Fruit fly (Drosophila melanogaster) whole organism, embryonic: ENCODE results near the gene CG10341.

Experiments
- Atf-2 ChIP-seq: fragments of 200-800 bp; sonication (Bioruptor generic); optimal IDR thresholded peaks from 2 replicates; lab custom pipeline; 2016; ENCODE audit warnings: missing biosample characterization, missing genetic modification characterization
- Awh ChIP-seq: fragments of 200-800 bp; sonication (Bioruptor generic); IDR thresholded peaks from 2 replicates; pipeline ENCODE4, ENCODE4 v1.3.6; 2022; ENCODE audit warnings: missing biosample characterization, missing genetic modification characterization
- CG1024 ChIP-seq: fragments of 200-800 bp; sonication (Bioruptor generic); IDR thresholded peaks from 2 replicates; pipeline ENCODE4 v1.3.6; 2022; ENCODE audit warnings: missing biosample characterization, missing genetic modification characterization
- CG10654 ChIP-seq: fragments of 200-800 bp; sonication (Bioruptor generic); optimal IDR thresholded peaks from 2 replicates; lab custom pipeline; 2016; ENCODE audit warnings: missing biosample characterization, missing genetic modification characterization
- CG12744 ChIP-seq: fragments of 200-800 bp; sonication (Bioruptor generic); optimal IDR thresholded peaks from 2 replicates; lab custom pipeline; 2016; ENCODE audit warnings: missing biosample characterization, missing genetic modification characterization
- CG13123 ChIP-seq: fragments of 200-800 bp; sonication (Bioruptor generic); optimal IDR thresholded peaks from 2 replicates; lab custom pipeline; 2016; ENCODE audit warnings: missing biosample characterization, missing genetic modification characterization
- CG13287 ChIP-seq: fragments of 200-800 bp; sonication (Bioruptor generic); IDR thresholded peaks from 2 replicates; pipeline ENCODE4 v1.3.6; 2022; ENCODE audit warnings: missing biosample characterization, missing genetic modification characterization; ENCODE audit not compliant: partially characterized antibody
- CG13894 ChIP-seq: fragments of 200-800 bp; sonication (Bioruptor generic); optimal IDR thresholded peaks from 3 replicates; lab custom pipeline; 2018; ENCODE audit warnings: missing biosample characterization, mild to moderate bottlenecking, missing genetic modification characterization, moderate library complexity
- CG15601 ChIP-seq: fragments of 200-800 bp; sonication (Bioruptor generic); optimal IDR thresholded peaks from 3 replicates; lab custom pipeline; 2019; ENCODE audit warnings: missing biosample characterization, mild to moderate bottlenecking, missing genetic modification characterization, moderate library complexity
- CG15696 ChIP-seq: fragments of 200-800 bp; sonication (Bioruptor generic); optimal IDR thresholded peaks from 2 replicates; lab custom pipeline; 2019; ENCODE audit warnings: missing biosample characterization, mild to moderate bottlenecking, missing genetic modification characterization, moderate library complexity
- CG1647 ChIP-seq: fragments of 200-800 bp; sonication (Bioruptor generic); optimal IDR thresholded peaks from 3 replicates; lab custom pipeline; 2016; ENCODE audit warnings: missing biosample characterization, missing genetic modification characterization
- CG17361 ChIP-seq: fragments of 200-800 bp; sonication (Bioruptor generic); IDR thresholded peaks from 3 replicates; pipeline ENCODE4 v1.3.6; 2022; ENCODE audit warnings: missing biosample characterization, missing genetic modification characterization
- CG17829 ChIP-seq: fragments of 200-800 bp; optimal IDR thresholded peaks from 2 replicates; lab custom pipeline; 2019; ENCODE audit warnings: missing biosample characterization, mild to moderate bottlenecking, missing genetic modification characterization, moderate library complexity
- CG1792 ChIP-seq: fragments of 200-800 bp; sonication (Bioruptor generic); optimal IDR thresholded peaks from 2 replicates; lab custom pipeline; 2016; ENCODE audit warnings: missing biosample characterization, missing genetic modification characterization
- CG31365 ChIP-seq: fragments of 200-800 bp; sonication (Bioruptor generic); optimal IDR thresholded peaks from 2 replicates; lab custom pipeline; 2018; ENCODE audit warnings: missing biosample characterization, mild to moderate bottlenecking, missing genetic modification characterization
- CG3163 ChIP-seq: fragments of 200-800 bp; sonication (Bioruptor generic); optimal IDR thresholded peaks from 3 replicates; lab custom pipeline; 2016; ENCODE audit warnings: missing biosample characterization, missing genetic modification characterization
- CG3281 ChIP-seq: fragments of 200-800 bp; sonication (Bioruptor generic); optimal IDR thresholded peaks from 3 replicates; lab custom pipeline; 2017; ENCODE audit warnings: missing biosample characterization, mild to moderate bottlenecking, missing genetic modification characterization
- CG3407 ChIP-seq: fragments of 200-800 bp; sonication (Bioruptor generic); optimal IDR thresholded peaks from 2 replicates; lab custom pipeline; 2018; ENCODE audit warnings: missing biosample characterization, mild to moderate bottlenecking, missing genetic modification characterization
- CG34376 ChIP-seq: fragments of 200-800 bp; sonication (Bioruptor generic); optimal IDR thresholded peaks from 2 replicates; lab custom pipeline; 2018; ENCODE audit warnings: missing biosample characterization, mild to moderate bottlenecking, missing genetic modification characterization
- CG4730 ChIP-seq: fragments of 200-800 bp; sonication (Bioruptor generic); IDR thresholded peaks from 2 replicates; pipeline ENCODE4 v1.3.6; 2022; ENCODE audit warnings: missing biosample characterization, missing genetic modification characterization
- CG5953 ChIP-seq: fragments of 200-800 bp; sonication (Bioruptor generic); IDR thresholded peaks from 2 replicates; pipeline ENCODE4 v1.3.6; 2022; ENCODE audit warnings: missing biosample characterization, missing genetic modification characterization
- CG6791 ChIP-seq: fragments of 200-800 bp; sonication (Bioruptor generic); IDR thresholded peaks from 3 replicates; pipeline ENCODE4 v1.3.6; 2022; ENCODE audit warnings: missing biosample characterization, missing genetic modification characterization; ENCODE audit not compliant: partially characterized antibody
- CG6813 ChIP-seq: fragments of 200-800 bp; sonication (Bioruptor generic); optimal IDR thresholded peaks from 2 replicates; lab custom pipeline; 2017; ENCODE audit warnings: missing biosample characterization, missing genetic modification characterization, mild to moderate bottlenecking, moderate library complexity, missing genetic modification reagents
- CG8944 ChIP-seq: fragments of 200-800 bp; sonication (Bioruptor generic); optimal IDR thresholded peaks from 3 replicates; lab custom pipeline; 2016; ENCODE audit warnings: missing biosample characterization, missing genetic modification characterization
- Chrac-16 ChIP-seq: fragments of 200-800 bp; sonication (Bioruptor generic); optimal IDR thresholded peaks from 3 replicates; lab custom pipeline; 2016; ENCODE audit warnings: missing biosample characterization, missing genetic modification characterization
- D19B ChIP-seq: fragments of 200-800 bp; sonication (Bioruptor generic); optimal IDR thresholded peaks from 2 replicates; lab custom pipeline; 2017; ENCODE audit warnings: missing biosample characterization, mild to moderate bottlenecking, missing genetic modification characterization
- Dbx ChIP-seq: fragments of 200-800 bp; sonication (Bioruptor generic); IDR thresholded peaks from 3 replicates; pipeline ENCODE4 v1.3.6; 2022; ENCODE audit warnings: missing biosample characterization, missing genetic modification characterization
- Dll ChIP-seq: fragments of 200-800 bp; sonication (Bioruptor generic); IDR thresholded peaks from 4 replicates; pipeline ENCODE4 v1.3.6; 2022; ENCODE audit warnings: missing biosample characterization, missing genetic modification characterization; ENCODE audit not compliant: partially characterized antibody
- Elba2 ChIP-seq: fragments of 200-800 bp; sonication (Bioruptor generic); optimal IDR thresholded peaks from 3 replicates; lab custom pipeline; 2016; ENCODE audit warnings: missing biosample characterization, missing genetic modification characterization
- HmgD ChIP-seq: fragments of 200-800 bp; sonication (Bioruptor generic); optimal IDR thresholded peaks from 3 replicates; lab custom pipeline; 2016; ENCODE audit warnings: missing biosample characterization, missing genetic modification characterization
- Hr78 ChIP-seq, 2 experiments: fragments of 200-800 bp in 1 of 2; fragments of >200 bp in 1 of 2; sonication (Bioruptor generic) in 1 of 2; optimal IDR thresholded peaks; 2 replicates each; lab custom pipeline; 2017 to 2019; ENCODE audit warnings: missing biosample characterization in 2 of 2, missing genetic modification characterization in 2 of 2, mild to moderate bottlenecking in 1 of 2, moderate library complexity in 1 of 2
- Rx ChIP-seq: fragments of 200-800 bp; sonication (Bioruptor generic); IDR thresholded peaks from 2 replicates; pipeline ENCODE4 v1.3.6; 2022; ENCODE audit warnings: missing biosample characterization, missing genetic modification characterization
- TFAM ChIP-seq: fragments of 200-800 bp; sonication (Bioruptor generic); optimal IDR thresholded peaks from 2 replicates; lab custom pipeline; 2017; ENCODE audit warnings: missing biosample characterization, missing genetic modification characterization, inconsistent platforms
- bcd ChIP-seq: fragments of 200-800 bp; sonication (Bioruptor generic); optimal IDR thresholded peaks from 2 replicates; lab custom pipeline; 2017; ENCODE audit warnings: missing biosample characterization, mild to moderate bottlenecking, missing genetic modification characterization
- bowl ChIP-seq: fragments of 200-800 bp; sonication (Bioruptor generic); IDR thresholded peaks from 2 replicates; pipeline ENCODE4 v1.3.6; 2022; ENCODE audit warnings: missing biosample characterization, missing genetic modification characterization
- crol ChIP-seq: fragments of 200-800 bp; sonication (Bioruptor generic); IDR thresholded peaks from 2 replicates; pipeline ENCODE4 v1.3.6; 2022; ENCODE audit warnings: missing biosample characterization, missing genetic modification characterization
- fd102C ChIP-seq: fragments of 200-800 bp; sonication (Bioruptor generic); optimal IDR thresholded peaks from 2 replicates; lab custom pipeline; 2018; ENCODE audit warnings: missing biosample characterization, mild to moderate bottlenecking, missing genetic modification characterization, moderate library complexity
- kni ChIP-seq: fragments of 200-800 bp; sonication (Bioruptor generic); optimal IDR thresholded peaks from 3 replicates; lab custom pipeline; 2017; ENCODE audit warnings: mild to moderate bottlenecking, missing biosample characterization, missing genetic modification reagents, missing genetic modification characterization
- lola ChIP-seq, 3 experiments: fragments of >200 bp in 2 of 3; fragments of 200-800 bp in 1 of 3; sonication (Bioruptor generic) in 1 of 3; optimal IDR thresholded peaks; 2 replicates each; lab custom pipeline; 2017 to 2019; ENCODE audit warnings: missing biosample characterization in 3 of 3, missing genetic modification characterization in 3 of 3, mild to moderate bottlenecking in 1 of 3, moderate library complexity in 1 of 3
- luna ChIP-seq: fragments of 200-800 bp; sonication (Bioruptor generic); optimal IDR thresholded peaks from 2 replicates; lab custom pipeline; 2016; ENCODE audit warnings: missing biosample characterization, missing genetic modification characterization
- nau ChIP-seq: fragments of 200-800 bp; sonication (Bioruptor generic); optimal IDR thresholded peaks from 3 replicates; lab custom pipeline; 2017; ENCODE audit warnings: missing biosample characterization, mild to moderate bottlenecking, missing genetic modification characterization, missing genetic modification reagents
- odd ChIP-seq: fragments of 200-800 bp; sonication (Bioruptor generic); optimal IDR thresholded peaks from 2 replicates; lab custom pipeline; 2017; ENCODE audit warnings: missing biosample characterization, mild to moderate bottlenecking, missing genetic modification characterization
- onecut ChIP-seq: fragments of 200-800 bp; sonication (Bioruptor generic); IDR thresholded peaks from 2 replicates; pipeline ENCODE4 v1.3.6; 2022; ENCODE audit warnings: missing biosample characterization, missing genetic modification characterization
- sim ChIP-seq: fragments of 200-800 bp; sonication (Bioruptor generic); IDR thresholded peaks from 2 replicates; pipeline ENCODE4 v1.3.6; 2022; ENCODE audit warnings: missing biosample characterization, missing genetic modification characterization
- slou ChIP-seq: fragments of 200-800 bp; sonication (Bioruptor generic); optimal IDR thresholded peaks from 3 replicates; lab custom pipeline; 2016; ENCODE audit warnings: missing biosample characterization, missing genetic modification characterization
- tgo ChIP-seq: fragments of 200-800 bp; sonication (Bioruptor generic); IDR thresholded peaks from 3 replicates; pipeline ENCODE4 v1.3.6; 2022; ENCODE audit warnings: missing biosample characterization, missing genetic modification characterization
- tio ChIP-seq: fragments of 200-800 bp; sonication (Bioruptor generic); optimal IDR thresholded peaks from 2 replicates; lab custom pipeline; 2017; ENCODE audit warnings: missing biosample characterization, missing genetic modification characterization, inconsistent platforms
- tup ChIP-seq: fragments of 200-800 bp; sonication (Bioruptor generic); optimal IDR thresholded peaks from 2 replicates; lab custom pipeline; 2016; ENCODE audit warnings: missing biosample characterization, mild to moderate bottlenecking, missing genetic modification characterization, moderate library complexity
- unpg ChIP-seq: fragments of 200-800 bp; sonication (Bioruptor generic); optimal IDR thresholded peaks from 3 replicates; lab custom pipeline; 2018; ENCODE audit warnings: missing biosample characterization, mild to moderate bottlenecking, missing genetic modification characterization, moderate library complexity
- vnd ChIP-seq: fragments of 200-800 bp; sonication (Bioruptor generic); IDR thresholded peaks from 3 replicates; pipeline ENCODE4 v1.3.6; 2022; ENCODE audit warnings: missing biosample characterization, missing genetic modification characterization; ENCODE audit not compliant: partially characterized antibody

The CG10341 gene

dm6 chr2L:18695404-18695804 is 3.1 kb upstream of the CG10341 start, which contains the start of the genes CG10383 and CG10338 (continued):
- TF ChIP-seq unpg (GFP tag; lab: Kevin White, UChicago) = peak; percentile 85
- peak; percentile 59 for TF ChIP-seq CG3407
- TF ChIP-seq CG12744 (GFP tag; lab: Kevin White, UChicago) = peak; percentile 76
- no peak for TF ChIP-seq Hr78 (GFP tag; optimal IDR thresholded peaks at IDR 0.05; lab: Kevin White, UChicago)
- peak; percentile 90 for TF ChIP-seq Rx
- no peak for TF ChIP-seq TFAM (GFP tag; lab: Kevin White, UChicago)
- peak; percentile 84 for TF ChIP-seq slou (GFP tag; lab: Kevin White, UChicago)
- peak; percentile 20 for TF ChIP-seq CG15696 (tag; lab: Kevin White, UChicago)
- peak; percentile 82 for TF ChIP-seq CG3281 (GFP tag; lab: Kevin White, UChicago)
- peak; percentile 41 for TF ChIP-seq D19B (GFP tag; lab: Kevin White, UChicago)
- no peak for TF ChIP-seq Dll
- peak; percentile 62; the same call in 1 of the 2 replicates for TF ChIP-seq sim (GFP tag; lab: Robert Waterston, UW)
- peak; percentile 64 for TF ChIP-seq CG6813 (GFP tag; lab: Kevin White, UChicago)
- TF ChIP-seq CG31365 = peak; percentile 60
- peak; percentile 58 for TF ChIP-seq CG15601
- peak; percentile 83 for TF ChIP-seq CG1024 (GFP tag; lab: Robert Waterston, UW)
- peak; percentile 87 for TF ChIP-seq tgo (GFP tag; lab: Robert Waterston, UW)
- TF ChIP-seq nau (GFP tag; lab: Kevin White, UChicago) = no peak
- TF ChIP-seq bowl (GFP tag; lab: Robert Waterston, UW) = peak; percentile 79
- peak; percentile 76 for TF ChIP-seq CG1647
- TF ChIP-seq bcd = peak; percentile 83
- TF ChIP-seq CG5953 (GFP tag; lab: Robert Waterston, UW) = peak; percentile 73
- peak; percentile 82 for TF ChIP-seq CG1792
- peak; percentile 65 for TF ChIP-seq CG3163
- no peak for TF ChIP-seq fd102C
- TF ChIP-seq Awh (GFP tag; lab: Robert Waterston, UW) = peak; percentile 91
- TF ChIP-seq tup (GFP tag; lab: Kevin White, UChicago) = peak; percentile 73
- TF ChIP-seq crol = peak; percentile 43; the same call in 1 of the 2 replicates
- no peak for TF ChIP-seq CG6791 (GFP tag; lab: Robert Waterston, UW)
- peak; percentile 74 for TF ChIP-seq tio (GFP tag; lab: Kevin White, UChicago)
- peak; percentile 86 for TF ChIP-seq CG4730
- peak; percentile 92 for TF ChIP-seq Dbx (GFP tag; lab: Robert Waterston, UW)
- peak; percentile 72 for TF ChIP-seq CG34376 (GFP tag; lab: Kevin White, UChicago)
- peak; percentile 25; the same call in 1 of the 2 replicates for TF ChIP-seq CG13287 (GFP tag; lab: Robert Waterston, UW)
- peak in 1 of 3 experiments; percentile 60 for TF ChIP-seq lola (GFP tag; optimal IDR thresholded peaks at IDR 0.05; lab: Kevin White, UChicago)
- peak; percentile 71 for TF ChIP-seq CG10654 (GFP tag; lab: Kevin White, UChicago)
- TF ChIP-seq CG17361 (GFP tag; lab: Robert Waterston, UW) = peak; percentile 65; the same call in 2 of the 3 replicates
- peak; percentile 86 for TF ChIP-seq HmgD (GFP tag; lab: Kevin White, UChicago)
- TF ChIP-seq vnd = no peak
- peak; percentile 49 for TF ChIP-seq luna (GFP tag; lab: Kevin White, UChicago)
- peak; percentile 68 for TF ChIP-seq CG13894 (tag; lab: Kevin White, UChicago)
- TF ChIP-seq CG13123 = peak; percentile 71
- peak; percentile 26 for TF ChIP-seq kni
- TF ChIP-seq Chrac-16 (GFP tag; lab: Kevin White, UChicago) = peak; percentile 90
- peak; percentile 61 for TF ChIP-seq onecut (GFP tag; lab: Robert Waterston, UW)
- peak; percentile 48 for TF ChIP-seq Elba2 (GFP tag; lab: Kevin White, UChicago)
- TF ChIP-seq CG17829 (tag; lab: Kevin White, UChicago) = peak; percentile 75
- TF ChIP-seq Atf-2 (GFP tag; lab: Kevin White, UChicago) = peak; percentile 91
- peak; percentile 91 for TF ChIP-seq CG8944
- peak; percentile 59 for TF ChIP-seq odd (GFP tag; lab: Kevin White, UChicago)
